Worm (Caenorhabditis elegans) whole organism, young adult: ENCODE data around the gene vha-19.

ENCODE experiments used
- B0336.3 ChIP-seq: fragments of 200-800 bp; sonication (Bioruptor generic); IDR thresholded peaks from 2 replicates; pipeline ENCODE4 v1.3.6; 2022; ENCODE audit warnings: missing genetic modification characterization, missing compliant biosample characterization
- C17E4.6 ChIP-seq: fragments of 200-800 bp; sonication (Bioruptor generic); IDR thresholded peaks from 2 replicates; pipeline ENCODE4 v1.3.6; 2022; ENCODE audit warnings: missing genetic modification reagents, missing genetic modification characterization, missing compliant biosample characterization
- D2030.7 ChIP-seq: fragments of 200-800 bp; sonication (Bioruptor generic); IDR thresholded peaks from 2 replicates; pipeline ENCODE4 v1.3.6; 2022; ENCODE audit warnings: missing genetic modification reagents, missing genetic modification characterization, missing compliant biosample characterization
- F37B4.10 ChIP-seq: fragments of 200-800 bp; sonication (Bioruptor generic); IDR thresholded peaks from 2 replicates; pipeline ENCODE4 v1.3.6; 2022; ENCODE audit warnings: missing genetic modification characterization, missing compliant biosample characterization
- F57A8.1 ChIP-seq: fragments of 200-800 bp; sonication (Bioruptor generic); optimal IDR thresholded peaks from 2 replicates; lab custom pipeline; 2018; ENCODE audit warnings: mild to moderate bottlenecking, missing genetic modification characterization, moderate library complexity, missing compliant biosample characterization
- F57C9.4 ChIP-seq: sonication (generic microtip); optimal IDR thresholded peaks from 2 replicates; lab custom pipeline; 2017; ENCODE audit warnings: mild to moderate bottlenecking, missing genetic modification characterization, missing compliant biosample characterization
- K12H6.12 ChIP-seq: fragments of 200-800 bp; sonication (Bioruptor generic); optimal IDR thresholded peaks from 2 replicates; lab custom pipeline; 2018; ENCODE audit warnings: mild to moderate bottlenecking, missing genetic modification characterization, missing compliant biosample characterization
- Y53G8AR.9 ChIP-seq: fragments of 200-800 bp; sonication (Bioruptor generic); conservative IDR thresholded peaks from 2 replicates; pipeline ENCODE4 v1.3.6; 2022; ENCODE audit warnings: missing genetic modification reagents, missing genetic modification characterization, missing compliant biosample characterization
- Y79H2A.3 ChIP-seq: fragments of 200-800 bp; sonication (Bioruptor generic); conservative IDR thresholded peaks from 2 replicates; pipeline ENCODE4 v1.3.6; 2022; ENCODE audit warnings: missing genetic modification reagents, missing genetic modification characterization, missing compliant biosample characterization
- akir-1 ChIP-seq: fragments of 200-800 bp; sonication (Bioruptor generic); optimal IDR thresholded peaks from 2 replicates; lab custom pipeline; 2018; ENCODE audit warnings: mild to moderate bottlenecking, missing genetic modification characterization, moderate library complexity, missing compliant biosample characterization
- ama-1 ChIP-seq, 3 experiments: fragments of 150-350 bp in 1 of 3; sonication (generic microtip) in 2 of 3; optimal IDR thresholded peaks; 2 replicates each; lab custom pipeline; 2014 to 2018; ENCODE audit warnings: missing biosample characterization in 2 of 3, missing genetic modification characterization in 2 of 3, missing genetic modification reagents in 2 of 3
- attf-3 ChIP-seq: fragments of 200-800 bp; sonication (Bioruptor generic); conservative IDR thresholded peaks from 2 replicates; pipeline ENCODE4 v1.3.6; 2022; ENCODE audit warnings: missing genetic modification reagents, missing genetic modification characterization, missing compliant biosample characterization
- attf-5 ChIP-seq: fragments of 200-800 bp; sonication (Bioruptor generic); optimal IDR thresholded peaks from 2 replicates; lab custom pipeline; 2018; ENCODE audit warnings: mild to moderate bottlenecking, missing genetic modification characterization, missing compliant biosample characterization
- ceh-58 ChIP-seq: fragments of 200-800 bp; sonication (Bioruptor generic); IDR thresholded peaks from 2 replicates; pipeline ENCODE4 v1.3.6; 2022; ENCODE audit warnings: missing genetic modification characterization, missing compliant biosample characterization
- chd-7 ChIP-seq: sonication (generic microtip); optimal IDR thresholded peaks from 2 replicates; lab custom pipeline; 2016; ENCODE audit warnings: mild to moderate bottlenecking, missing genetic modification characterization, moderate library complexity, missing compliant biosample characterization
- dox-1 ChIP-seq: fragments of 200-800 bp; sonication (Bioruptor generic); IDR thresholded peaks from 2 replicates; pipeline ENCODE4 v1.3.6; 2022; ENCODE audit warnings: missing genetic modification reagents, missing genetic modification characterization, missing compliant biosample characterization
- ekl-4 ChIP-seq: fragments of 200-800 bp; sonication (Bioruptor generic); IDR thresholded peaks from 2 replicates; pipeline ENCODE4 v1.3.6; 2022; ENCODE audit warnings: missing genetic modification reagents, missing genetic modification characterization, missing compliant biosample characterization
- ets-4 ChIP-seq: fragments of 200-800 bp; sonication (Bioruptor generic); optimal IDR thresholded peaks from 2 replicates; lab custom pipeline; 2018; ENCODE audit warnings: mild to moderate bottlenecking, missing genetic modification characterization, missing compliant biosample characterization
- hlh-12 ChIP-seq: sonication (generic microtip); optimal IDR thresholded peaks from 2 replicates; lab custom pipeline; 2016; ENCODE audit warnings: missing genetic modification characterization, missing compliant biosample characterization
- hlh-26 ChIP-seq: fragments of 200-800 bp; sonication (Bioruptor generic); conservative IDR thresholded peaks from 2 replicates; pipeline ENCODE4 v1.3.6; 2022; ENCODE audit warnings: missing genetic modification reagents, missing genetic modification characterization, missing compliant biosample characterization
- hmg-1.2 ChIP-seq: fragments of 200-800 bp; sonication (Bioruptor generic); IDR thresholded peaks from 2 replicates; pipeline ENCODE4 v1.3.6; 2022; ENCODE audit warnings: missing genetic modification reagents, missing genetic modification characterization, missing compliant biosample characterization
- hsf-1 ChIP-seq: fragments of 200-800 bp; sonication (Bioruptor generic); IDR thresholded peaks from 2 replicates; pipeline ENCODE4 v1.3.6; 2022; ENCODE audit warnings: missing genetic modification reagents, missing genetic modification characterization, missing compliant biosample characterization
- lsl-1 ChIP-seq: fragments of 200-800 bp; sonication (Bioruptor generic); optimal IDR thresholded peaks from 2 replicates; lab custom pipeline; 2018; ENCODE audit warnings: mild to moderate bottlenecking, missing genetic modification characterization, moderate library complexity, missing compliant biosample characterization
- madf-6 ChIP-seq: fragments of 200-800 bp; sonication (Bioruptor generic); IDR thresholded peaks from 2 replicates; pipeline ENCODE4 v1.3.6; 2022; ENCODE audit warnings: missing genetic modification reagents, missing genetic modification characterization, missing compliant biosample characterization
- madf-8 ChIP-seq: fragments of 200-800 bp; sonication (Bioruptor generic); conservative IDR thresholded peaks from 2 replicates; pipeline ENCODE4 v1.3.6; 2022; ENCODE audit warnings: missing genetic modification reagents, missing genetic modification characterization, missing compliant biosample characterization
- mcd-1 ChIP-seq: fragments of 200-800 bp; sonication (Bioruptor generic); IDR thresholded peaks from 2 replicates; pipeline ENCODE4 v1.3.6; 2022; ENCODE audit warnings: missing genetic modification reagents, missing genetic modification characterization, missing compliant biosample characterization
- mes-4 ChIP-seq: sonication (generic microtip); optimal IDR thresholded peaks from 2 replicates; lab custom pipeline; 2016; ENCODE audit warnings: missing genotype, missing genetic modification characterization, missing compliant biosample characterization
- mxl-1 ChIP-seq: sonication (generic microtip); optimal IDR thresholded peaks from 2 replicates; lab custom pipeline; 2016; ENCODE audit warnings: missing genetic modification characterization, missing compliant biosample characterization
- nfya-1 ChIP-seq: sonication (generic microtip); optimal IDR thresholded peaks from 2 replicates; lab custom pipeline; 2017; ENCODE audit warnings: antibody characterized with exemption, missing compliant biosample characterization, missing genetic modification characterization, borderline replicate concordance; ENCODE audit not compliant: insufficient read depth
- nfya-2 ChIP-seq: fragments of 200-800 bp; sonication (Bioruptor generic); IDR thresholded peaks from 2 replicates; pipeline ENCODE4 v1.3.6; 2022; ENCODE audit warnings: missing genetic modification reagents, missing genetic modification characterization, missing compliant biosample characterization
- nfyb-1 ChIP-seq: fragments of 200-800 bp; sonication (Bioruptor generic); IDR thresholded peaks from 2 replicates; pipeline ENCODE4 v1.3.6; 2022; ENCODE audit warnings: missing genetic modification reagents, missing genetic modification characterization, missing compliant biosample characterization
- nhr-120 ChIP-seq: fragments of 200-800 bp; sonication (Bioruptor generic); IDR thresholded peaks from 2 replicates; pipeline ENCODE4 v1.3.6; 2022; ENCODE audit warnings: missing genetic modification characterization, missing compliant biosample characterization
- nhr-179 ChIP-seq: sonication (generic microtip); optimal IDR thresholded peaks from 2 replicates; lab custom pipeline; 2016; ENCODE audit warnings: mild to moderate bottlenecking, missing genetic modification characterization, missing compliant biosample characterization
- nhr-80 ChIP-seq: sonication (generic microtip); optimal IDR thresholded peaks from 2 replicates; lab custom pipeline; 2016; ENCODE audit warnings: missing genetic modification characterization, missing compliant biosample characterization
- nhr-90 ChIP-seq: sonication (generic microtip); optimal IDR thresholded peaks from 2 replicates; lab custom pipeline; 2016; ENCODE audit warnings: missing genotype, mild to moderate bottlenecking, missing genetic modification characterization, missing compliant biosample characterization
- pha-4 ChIP-seq: fragments of 150-350 bp; sonication (generic microtip); optimal IDR thresholded peaks from 2 replicates; lab custom pipeline; 2014; ENCODE audit warnings: missing biosample characterization, missing genetic modification reagents, missing genetic modification characterization
- repo-1 ChIP-seq: sonication (generic microtip); optimal IDR thresholded peaks from 2 replicates; lab custom pipeline; 2017; ENCODE audit warnings: mild to moderate bottlenecking, missing genetic modification characterization, missing compliant biosample characterization
- rpc-1 ChIP-seq, 2 experiments: fragments of 150-350 bp in 1 of 2; sonication (generic microtip) in 1 of 2; optimal IDR thresholded peaks; 2 replicates each; lab custom pipeline; 2014 to 2018; ENCODE audit warnings: missing biosample characterization in 1 of 2, missing genetic modification characterization in 1 of 2, missing genetic modification reagents in 1 of 2, missing genotype in 1 of 2
- snpc-4 ChIP-seq, 5 experiments: fragments of 150-350 bp in 1 of 5; sonication (generic microtip) in 4 of 5; optimal IDR thresholded peaks; 2 replicates each; lab custom pipeline; 2014 to 2018; ENCODE audit warnings: missing genetic modification characterization in 5 of 5, missing biosample characterization in 3 of 5, antibody characterized with exemption in 2 of 5, mild to moderate bottlenecking in 2 of 5, missing compliant biosample characterization in 2 of 5, missing genotype in 2 of 5, moderate library complexity in 2 of 5, missing genetic modification reagents in 1 of 5
- somi-1 ChIP-seq: fragments of 200-800 bp; sonication (Bioruptor generic); optimal IDR thresholded peaks from 2 replicates; lab custom pipeline; 2018; ENCODE audit warnings: mild to moderate bottlenecking, missing genetic modification characterization, missing compliant biosample characterization
- sptf-2 ChIP-seq: fragments of 200-800 bp; sonication (Bioruptor generic); optimal IDR thresholded peaks from 2 replicates; lab custom pipeline; 2018; ENCODE audit warnings: mild to moderate bottlenecking, missing genetic modification characterization, missing compliant biosample characterization
- unc-62 ChIP-seq: fragments of 150-350 bp; optimal IDR thresholded peaks from 2 replicates; lab custom pipeline; 2014; ENCODE audit warnings: missing biosample characterization, missing genetic modification reagents, missing genetic modification characterization
- ztf-25 ChIP-seq: fragments of 200-800 bp; sonication (Bioruptor generic); IDR thresholded peaks from 2 replicates; pipeline ENCODE4 v1.3.6; 2022; ENCODE audit warnings: missing genetic modification reagents, missing genetic modification characterization, missing compliant biosample characterization
- ztf-26 ChIP-seq: sonication (generic microtip); optimal IDR thresholded peaks from 2 replicates; lab custom pipeline; 2017; ENCODE audit warnings: missing genetic modification characterization, missing compliant biosample characterization
- ztf-3 ChIP-seq: fragments of 200-800 bp; sonication (Bioruptor generic); optimal IDR thresholded peaks from 2 replicates; lab custom pipeline; 2018; ENCODE audit warnings: mild to moderate bottlenecking, missing genetic modification characterization, missing compliant biosample characterization

vha-19 gene

ce11 chrIV:3382338-3382907, 13.4 kb downstream of the vha-19 start, which contains the start of gene B0546.3:
Gene B0546.3, minus strand, starts transcription at chrIV:3382841.
- TF ChIP-seq nhr-120 (GFP tag; lab: Robert Waterston, UW): no peak
- TF ChIP-seq snpc-4 (GFP tag; optimal IDR thresholded peaks at IDR 0.05; lab: Kevin White, UChicago): no peak
- peak in 1 of 4 experiments; percentile 11 for TF ChIP-seq snpc-4 (tag; optimal IDR thresholded peaks at IDR 0.05; lab: Kevin White, UChicago)
- TF ChIP-seq rpc-1 (optimal IDR thresholded peaks at IDR 0.05; lab: Kevin White, UChicago): no peak
- no peak for TF ChIP-seq rpc-1 (tag; optimal IDR thresholded peaks at IDR 0.05; lab: Kevin White, UChicago)
- TF ChIP-seq mxl-1: no peak
- TF ChIP-seq attf-5 (GFP tag; lab: Kevin White, UChicago): no peak
- no peak for TF ChIP-seq nfya-2 (GFP tag; lab: Robert Waterston, UW)
- TF ChIP-seq mcd-1 (GFP tag; lab: Robert Waterston, UW): no peak
- peak; percentile 47; the same call in 1 of the 2 replicates for TF ChIP-seq ekl-4
- TF ChIP-seq F37B4.10: no peak
- TF ChIP-seq hlh-12: no peak
- no peak for TF ChIP-seq akir-1 (GFP tag; lab: Kevin White, UChicago)
- no peak for TF ChIP-seq ztf-3 (GFP tag; lab: Kevin White, UChicago)
- TF ChIP-seq Y79H2A.3 (GFP tag; lab: Robert Waterston, UW): no peak
- TF ChIP-seq ets-4: no peak
- no peak for TF ChIP-seq C17E4.6
- TF ChIP-seq nfya-1 (tag; lab: Kevin White, UChicago): no peak
- TF ChIP-seq ceh-58 (GFP tag; lab: Robert Waterston, UW): no peak
- peak; percentile 54 for TF ChIP-seq repo-1
- no peak for TF ChIP-seq sptf-2 (GFP tag; lab: Kevin White, UChicago)
- no peak for TF ChIP-seq hsf-1
- no peak for TF ChIP-seq mes-4 (tag; lab: Kevin White, UChicago)
- no peak for TF ChIP-seq K12H6.12 (tag; lab: Kevin White, UChicago)
- TF ChIP-seq nhr-90 (tag; lab: Kevin White, UChicago): no peak
- TF ChIP-seq B0336.3 (GFP tag; lab: Robert Waterston, UW): 0 out of 2 replicates have a peak, but pooled peaks have one; percentile 29
- no peak for TF ChIP-seq pha-4 (tag; lab: Kevin White, UChicago)
- TF ChIP-seq hlh-26 (GFP tag; lab: Robert Waterston, UW): no peak
- no peak for TF ChIP-seq F57A8.1 (GFP tag; lab: Kevin White, UChicago)
- TF ChIP-seq nfyb-1 (GFP tag; lab: Robert Waterston, UW): 0 out of 2 replicates have a peak, but pooled peaks have one; percentile 57
- no peak for TF ChIP-seq ztf-25 (GFP tag; lab: Robert Waterston, UW)
- TF ChIP-seq D2030.7 (GFP tag; lab: Robert Waterston, UW): no peak
- peak; percentile 39 for TF ChIP-seq chd-7 (tag; lab: Kevin White, UChicago)
- TF ChIP-seq somi-1: no peak
- TF ChIP-seq nhr-80 (tag; lab: Kevin White, UChicago): no peak
- 0 out of 2 replicates have a peak, but pooled peaks have one; percentile 25 for TF ChIP-seq madf-6 (GFP tag; lab: Robert Waterston, UW)
- TF ChIP-seq attf-3 (GFP tag; lab: Robert Waterston, UW): peak; percentile 30; the same call in 1 of the 2 replicates
- TF ChIP-seq ztf-26 (tag; lab: Kevin White, UChicago): peak; percentile 63
- TF ChIP-seq F57C9.4 (tag; lab: Kevin White, UChicago): peak; percentile 59
- TF ChIP-seq hmg-1.2: no peak
- no peak for TF ChIP-seq madf-8 (GFP tag; lab: Robert Waterston, UW)
- 0 out of 2 replicates have a peak, but pooled peaks have one; percentile 10 for TF ChIP-seq dox-1 (GFP tag; lab: Robert Waterston, UW)
- TF ChIP-seq nhr-179 (tag; lab: Kevin White, UChicago): no peak
- 0 out of 2 replicates have a peak, but pooled peaks have one; percentile 34 for TF ChIP-seq Y53G8AR.9
- no peak for TF ChIP-seq ama-1 (optimal IDR thresholded peaks at IDR 0.05; lab: Kevin White, UChicago)
- no peak for TF ChIP-seq ama-1 (GFP tag; optimal IDR thresholded peaks at IDR 0.05; lab: Kevin White, UChicago)
- TF ChIP-seq lsl-1 (GFP tag; lab: Kevin White, UChicago): no peak
- TF ChIP-seq unc-62: no peak
